Worm (Caenorhabditis elegans) whole organism, L3 larva: Measurements from ENCODE around the gene F35H10.6.
A peak's percentile ranks its signal among the peaks of the same experiment; 100 is the strongest.

Experiments used
- R02D3.7 ChIP-seq: fragments of 150-350 bp; optimal IDR thresholded peaks from 2 replicates; lab custom pipeline; 2014; ENCODE audit warnings: missing biosample characterization, missing genetic modification characterization
- ZK546.5 ChIP-seq: sonication (generic microtip); optimal IDR thresholded peaks from 2 replicates; lab custom pipeline; 2017; ENCODE audit warnings: missing biosample characterization, missing genetic modification characterization
- aly-2 ChIP-seq: fragments of 150-350 bp; optimal IDR thresholded peaks from 2 replicates; lab custom pipeline; 2014; ENCODE audit warnings: missing biosample characterization, missing genetic modification characterization
- ama-1 ChIP-seq: fragments of 150-350 bp; optimal IDR thresholded peaks from 2 replicates; lab custom pipeline; 2018
- ceh-16 ChIP-seq: sonication (generic microtip); optimal IDR thresholded peaks from 2 replicates; lab custom pipeline; 2017; ENCODE audit warnings: missing biosample characterization, missing genetic modification characterization
- ceh-28 ChIP-seq: fragments of 150-350 bp; optimal IDR thresholded peaks from 2 replicates; lab custom pipeline; 2014; ENCODE audit warnings: missing biosample characterization, missing genetic modification reagents, missing genetic modification characterization
- egl-27 ChIP-seq: sonication (generic microtip); optimal IDR thresholded peaks from 4 replicates; lab custom pipeline; 2017; ENCODE audit warnings: missing biosample characterization, missing genetic modification reagents, missing genetic modification characterization
- elt-1 ChIP-seq: fragments of 150-350 bp; optimal IDR thresholded peaks from 2 replicates; lab custom pipeline; 2014; ENCODE audit warnings: missing biosample characterization, missing genetic modification characterization
- elt-2 ChIP-seq: sonication (generic microtip); optimal IDR thresholded peaks from 2 replicates; lab custom pipeline; 2016; ENCODE audit warnings: missing genetic modification reagents, mild to moderate bottlenecking, missing genetic modification characterization, missing compliant biosample characterization
- elt-3 ChIP-seq, 3 experiments: fragments of 150-350 bp in 1 of 3; sonication (generic microtip) in 2 of 3; optimal IDR thresholded peaks; 2 replicates in 2 of 3; 4 replicates in 1 of 3; lab custom pipeline; 2014 to 2017; ENCODE audit warnings: missing biosample characterization in 3 of 3, missing genetic modification characterization in 3 of 3
- eor-1 ChIP-seq, 2 experiments: fragments of 150-350 bp; optimal IDR thresholded peaks; 2 replicates each; lab custom pipeline; 2014 to 2018; ENCODE audit warnings: missing biosample characterization in 2 of 2, missing genetic modification characterization in 2 of 2
- fkh-2 ChIP-seq: fragments of 150-350 bp; optimal IDR thresholded peaks from 2 replicates; lab custom pipeline; 2014; ENCODE audit warnings: missing biosample characterization, missing genetic modification reagents, missing genetic modification characterization
- hmg-11 ChIP-seq: sonication (generic microtip); optimal IDR thresholded peaks from 2 replicates; lab custom pipeline; 2016; ENCODE audit warnings: missing genetic modification characterization, missing compliant biosample characterization
- jun-1 ChIP-seq: fragments of 150-350 bp; optimal IDR thresholded peaks from 2 replicates; lab custom pipeline; 2014; ENCODE audit warnings: missing biosample characterization, missing genetic modification reagents, missing genetic modification characterization
- lin-39 ChIP-seq: fragments of 150-350 bp; optimal IDR thresholded peaks from 2 replicates; lab custom pipeline; 2018; ENCODE audit warnings: missing biosample characterization, missing genetic modification reagents, missing genetic modification characterization
- lsy-12 ChIP-seq: sonication (generic microtip); optimal IDR thresholded peaks from 2 replicates; lab custom pipeline; 2016; ENCODE audit warnings: mild to moderate bottlenecking, missing genetic modification characterization, missing compliant biosample characterization
- mdl-1 ChIP-seq: fragments of 150-350 bp; optimal IDR thresholded peaks from 2 replicates; lab custom pipeline; 2014; ENCODE audit warnings: missing biosample characterization, missing genetic modification characterization
- nhr-12 ChIP-seq: fragments of 150-350 bp; optimal IDR thresholded peaks from 2 replicates; lab custom pipeline; 2014; ENCODE audit warnings: missing biosample characterization, missing genetic modification characterization
- nhr-23 ChIP-seq: fragments of 150-350 bp; optimal IDR thresholded peaks from 2 replicates; lab custom pipeline; 2014; ENCODE audit warnings: missing biosample characterization, missing genetic modification reagents, missing genetic modification characterization
- nhr-237 ChIP-seq: fragments of 150-350 bp; optimal IDR thresholded peaks from 2 replicates; lab custom pipeline; 2014; ENCODE audit warnings: missing biosample characterization, missing genetic modification characterization
- nhr-25 ChIP-seq: sonication (generic microtip); optimal IDR thresholded peaks from 2 replicates; lab custom pipeline; 2017; ENCODE audit warnings: missing biosample characterization, missing genetic modification characterization
- nhr-28 ChIP-seq: fragments of 150-350 bp; optimal IDR thresholded peaks from 2 replicates; lab custom pipeline; 2014; ENCODE audit warnings: missing biosample characterization, missing genetic modification characterization
- nhr-67 ChIP-seq: fragments of 150-350 bp; optimal IDR thresholded peaks from 2 replicates; lab custom pipeline; 2014; ENCODE audit warnings: missing biosample characterization, missing genetic modification characterization
- nhr-76 ChIP-seq: fragments of 150-350 bp; sonication (generic microtip); optimal IDR thresholded peaks from 5 replicates; lab custom pipeline; 2014; ENCODE audit warnings: missing biosample characterization, missing genetic modification characterization
- nhr-77 ChIP-seq: fragments of 150-350 bp; optimal IDR thresholded peaks from 2 replicates; lab custom pipeline; 2014; ENCODE audit warnings: missing biosample characterization, missing genetic modification characterization
- pha-4 ChIP-seq: fragments of 150-350 bp; optimal IDR thresholded peaks from 2 replicates; lab custom pipeline; 2014; ENCODE audit warnings: missing biosample characterization, missing genetic modification reagents, missing genetic modification characterization
- pqm-1 ChIP-seq: fragments of 150-350 bp; optimal IDR thresholded peaks from 2 replicates; lab custom pipeline; 2017; ENCODE audit warnings: missing biosample characterization, missing genetic modification characterization, inconsistent platforms
- sea-2 ChIP-seq: fragments of 150-350 bp; sonication (generic microtip); optimal IDR thresholded peaks from 4 replicates; lab custom pipeline; 2014; ENCODE audit warnings: missing biosample characterization, missing genetic modification reagents, missing genetic modification characterization
- snpc-4 ChIP-seq: fragments of 150-350 bp; optimal IDR thresholded peaks from 2 replicates; lab custom pipeline; 2014; ENCODE audit warnings: missing biosample characterization, missing genetic modification characterization
- tbx-2 ChIP-seq: sonication (generic microtip); optimal IDR thresholded peaks from 2 replicates; lab custom pipeline; 2016; ENCODE audit warnings: mild to moderate bottlenecking, missing genetic modification characterization, missing compliant biosample characterization
- unc-39 ChIP-seq: sonication (generic microtip); optimal IDR thresholded peaks from 4 replicates; lab custom pipeline; 2017; ENCODE audit warnings: missing biosample characterization, missing genetic modification characterization
- zag-1 ChIP-seq: fragments of 150-350 bp; optimal IDR thresholded peaks from 2 replicates; lab custom pipeline; 2014; ENCODE audit warnings: missing biosample characterization, missing genetic modification characterization
- ztf-11 ChIP-seq: fragments of 150-350 bp; optimal IDR thresholded peaks from 2 replicates; lab custom pipeline; 2014; ENCODE audit warnings: missing biosample characterization, missing genetic modification characterization
- ztf-4 ChIP-seq: fragments of 150-350 bp; optimal IDR thresholded peaks from 2 replicates; lab custom pipeline; 2014; ENCODE audit warnings: missing biosample characterization, missing genetic modification characterization

The F35H10.6 gene

DNA sequence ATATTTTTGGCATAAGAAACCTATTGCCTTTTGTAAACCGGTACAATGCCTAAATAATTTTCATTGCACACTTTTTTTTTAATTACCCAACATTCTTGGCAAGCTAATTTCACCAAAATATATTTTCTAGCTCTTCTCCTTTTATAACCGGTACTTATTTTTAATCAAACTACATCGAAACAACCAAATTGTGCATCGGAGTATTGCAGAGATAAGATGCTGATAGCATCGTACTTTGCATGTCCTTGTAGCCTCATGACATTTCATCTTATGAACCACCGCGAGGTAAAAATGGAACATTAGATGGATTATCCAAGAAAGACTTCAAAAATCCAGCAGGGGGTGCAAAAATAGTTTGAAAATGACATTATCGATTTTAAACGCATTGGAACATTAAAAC is 44.5 kb upstream of the F35H10.6 start:
- TF ChIP-seq pqm-1 (peak; percentile 44), ztf-4 (tag; lab: Kevin White, UChicago) (no peak), nhr-23 (tag; lab: Kevin White, UChicago) (peak; percentile 12), elt-1 (peak; percentile 67), elt-2 (peak; percentile 41)
- TF ChIP-seq, all 47 proteins: peak for 4

DNA sequence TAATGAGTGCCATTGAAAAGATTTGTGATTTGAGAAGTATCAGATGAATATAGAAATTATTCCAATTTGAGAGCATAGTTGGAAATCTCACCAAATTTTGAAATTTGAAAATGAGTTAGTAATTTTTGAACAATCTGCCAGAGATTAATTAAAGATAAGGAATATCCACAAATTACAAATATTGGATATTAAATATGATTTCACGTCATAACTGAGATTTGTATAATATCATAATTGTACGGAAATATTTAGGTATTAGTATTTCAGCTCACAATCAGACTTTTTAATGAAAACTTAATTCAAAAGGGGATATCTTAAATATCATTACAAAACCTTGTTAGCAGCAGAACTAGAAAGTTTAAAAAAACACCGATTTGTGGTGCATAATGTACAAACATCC is 39.8 kb upstream of the F35H10.6 start, which contains the start of gene K07H8.7:
Gene K07H8.7, minus strand, starts transcription at position 101 of the 400 bp plus-strand sequence.
- TF ChIP-seq eor-1 (tag; optimal IDR thresholded peaks at IDR 0.05; lab: Kevin White, UChicago), result no peak
- no peak for TF ChIP-seq ZK546.5
- no peak for TF ChIP-seq tbx-2 (tag; lab: Kevin White, UChicago)
- no peak for TF ChIP-seq aly-2 (tag; lab: Kevin White, UChicago)
- TF ChIP-seq nhr-77 (tag; lab: Kevin White, UChicago), result no peak
- TF ChIP-seq nhr-12 (tag; lab: Kevin White, UChicago), result no peak
- no peak for TF ChIP-seq hmg-11 (tag; lab: Kevin White, UChicago)
- TF ChIP-seq R02D3.7 (tag; lab: Kevin White, UChicago), result no peak
- TF ChIP-seq mdl-1 (tag; lab: Kevin White, UChicago), result no peak
- TF ChIP-seq lsy-12 (tag; lab: Kevin White, UChicago), result no peak
- no peak for TF ChIP-seq nhr-25
- no peak for TF ChIP-seq unc-39 (tag; lab: Kevin White, UChicago)
- no peak for TF ChIP-seq nhr-23 (tag; lab: Kevin White, UChicago)
- no peak for TF ChIP-seq snpc-4 (tag; lab: Kevin White, UChicago)
- no peak for TF ChIP-seq elt-1
- no peak for TF ChIP-seq nhr-67 (tag; lab: Kevin White, UChicago)
- no peak for TF ChIP-seq nhr-237
- TF ChIP-seq pha-4, result no peak
- no peak for TF ChIP-seq nhr-28 (tag; lab: Kevin White, UChicago)

DNA sequence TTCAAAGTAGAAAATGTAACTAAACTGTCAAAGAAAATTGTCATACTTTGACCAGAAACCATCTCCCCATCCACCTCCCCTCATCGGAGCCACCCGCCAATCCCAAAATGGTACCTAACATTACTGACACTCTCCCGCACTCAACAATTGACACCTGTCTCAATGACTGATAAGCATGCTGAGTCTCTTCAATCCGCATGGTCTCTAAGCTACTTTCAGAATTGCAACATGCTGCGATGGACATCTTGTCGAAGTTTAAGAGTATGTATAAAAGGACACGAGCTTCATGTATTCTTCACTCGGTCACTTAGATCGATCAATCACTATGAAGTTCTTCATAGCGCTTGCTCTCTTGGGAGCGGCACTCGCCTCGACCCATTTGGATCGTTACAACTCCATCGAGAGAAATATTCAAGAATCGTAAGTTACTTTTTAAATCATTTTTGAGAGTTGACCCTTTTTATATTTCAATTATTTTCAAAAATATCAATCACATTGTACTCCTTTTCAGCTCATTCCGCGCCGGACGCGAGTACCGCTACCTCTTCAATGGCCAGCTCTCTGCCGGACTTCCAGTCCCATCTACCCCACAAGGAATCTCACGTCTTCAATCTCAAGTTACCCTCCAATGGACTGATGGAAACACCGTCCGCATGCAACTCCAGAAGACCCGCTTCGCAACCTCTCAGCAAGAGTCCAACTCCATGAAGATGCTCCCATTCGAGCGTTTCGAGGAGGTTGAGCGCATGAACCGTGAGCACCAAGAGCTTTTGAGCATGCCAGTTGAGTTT is 38.7 kb upstream of the F35H10.6 start, which contains the start of gene vit-6:
Gene vit-6, plus strand, starts transcription at position 310 of the 791 bp plus-strand sequence.
- no peak for TF ChIP-seq aly-2 (tag; lab: Kevin White, UChicago)
- TF ChIP-seq, all 47 proteins: peak for 0

DNA sequence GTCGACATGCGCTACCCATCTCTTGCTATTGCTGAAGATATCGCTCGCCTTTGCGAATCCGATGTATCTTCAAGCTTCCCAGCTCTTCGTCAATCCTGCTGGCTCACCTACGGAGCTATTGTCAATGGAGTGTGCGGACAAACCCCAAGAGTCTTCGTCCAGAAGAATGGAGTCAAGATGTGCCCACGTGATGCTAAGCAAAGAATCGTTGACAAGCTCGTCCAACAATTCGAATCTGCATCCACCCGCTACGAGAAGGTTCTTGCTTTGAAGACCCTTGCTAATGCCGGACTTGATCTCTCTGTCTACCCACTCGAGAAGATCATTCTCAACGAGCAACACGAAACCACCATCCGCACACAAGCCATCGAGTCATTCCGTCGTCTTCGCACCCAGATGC is 37.1 kb upstream of the F35H10.6 start:
- no peak for TF ChIP-seq nhr-77 (tag; lab: Kevin White, UChicago)
- TF ChIP-seq zag-1 (tag; lab: Kevin White, UChicago), result no peak
- no peak for TF ChIP-seq ceh-28 (tag; lab: Kevin White, UChicago)
- no peak for TF ChIP-seq ztf-11
- TF ChIP-seq pqm-1, result no peak
- TF ChIP-seq egl-27 (tag; lab: Kevin White, UChicago), result no peak
- no peak for TF ChIP-seq jun-1 (tag; lab: Kevin White, UChicago)
- TF ChIP-seq fkh-2 (tag; lab: Kevin White, UChicago), result no peak

DNA sequence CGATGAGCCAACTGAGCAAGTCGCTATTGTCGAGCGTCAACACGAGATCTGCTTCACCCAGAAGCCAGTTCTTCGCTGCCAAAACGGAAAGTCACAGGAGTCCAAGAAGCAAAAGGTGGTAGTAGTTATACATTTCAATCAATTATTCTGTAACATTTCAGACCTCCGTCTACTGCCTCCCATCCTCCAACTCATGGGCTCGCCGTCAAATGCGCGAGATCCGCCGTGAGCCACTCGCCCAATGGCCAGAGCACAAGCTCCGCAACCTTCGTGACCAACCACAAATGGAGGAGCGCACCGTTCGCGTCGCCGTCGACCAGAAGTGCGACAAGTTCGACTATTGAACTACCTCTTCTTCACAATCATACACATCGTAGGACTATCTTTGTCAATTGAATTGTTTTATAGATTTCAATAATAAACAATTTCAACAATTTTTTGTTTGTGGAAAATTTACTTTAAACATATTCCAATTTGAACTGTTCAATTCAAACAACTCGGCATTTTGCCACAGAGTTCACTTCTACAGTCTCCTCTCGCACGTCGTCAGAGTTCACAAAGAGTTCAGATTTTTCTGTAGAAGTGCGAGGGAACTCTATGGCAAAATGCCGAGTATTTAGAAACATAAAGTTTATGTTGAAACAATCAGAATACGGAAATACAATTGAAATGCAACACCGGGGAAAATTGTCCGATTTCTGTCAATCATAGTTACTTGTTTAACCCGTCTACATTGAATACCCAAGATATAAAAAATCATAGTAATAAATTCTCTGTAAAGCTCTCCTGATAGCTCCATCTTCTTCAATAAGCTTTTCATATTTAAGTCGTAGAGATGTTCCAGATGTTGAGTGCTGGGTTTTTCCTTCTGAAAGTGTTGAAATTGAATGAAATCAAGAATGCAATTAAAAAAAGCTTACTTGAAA is 33.4 kb upstream of the F35H10.6 start:
- no peak for TF ChIP-seq ama-1
- TF ChIP-seq nhr-25, result no peak
- no peak for TF ChIP-seq egl-27 (tag; lab: Kevin White, UChicago)
- TF ChIP-seq ceh-16 (tag; lab: Kevin White, UChicago), result no peak
- no peak for TF ChIP-seq nhr-76 (tag; lab: Kevin White, UChicago)
- no peak for TF ChIP-seq ZK546.5
- no peak for TF ChIP-seq lin-39 (tag; lab: Kevin White, UChicago)
- TF ChIP-seq sea-2 (GFP tag; lab: Kevin White, UChicago), result no peak
- no peak for TF ChIP-seq nhr-67 (tag; lab: Kevin White, UChicago)
- no peak for TF ChIP-seq elt-3 (tag; optimal IDR thresholded peaks at IDR 0.05; lab: Kevin White, UChicago)
- no peak for TF ChIP-seq elt-2
